Worm (Caenorhabditis elegans) whole organism, L4/young adult: ENCODE results near the gene nhr-255.

ENCODE experiments used
- W03F9.2 ChIP-seq: fragments of 150-350 bp; optimal IDR thresholded peaks from 2 replicates; lab custom pipeline; 2014; ENCODE audit warnings: missing biosample characterization, missing genetic modification characterization
- dao-5 ChIP-seq: sonication (generic microtip); optimal IDR thresholded peaks from 2 replicates; lab custom pipeline; 2016; ENCODE audit warnings: missing genotype, missing genetic modification characterization, moderate library complexity, missing compliant biosample characterization
- him-1 ChIP-seq: sonication (generic microtip); optimal IDR thresholded peaks from 2 replicates; lab custom pipeline; 2016; ENCODE audit warnings: missing genotype, missing genetic modification reagents, missing genetic modification characterization, missing compliant biosample characterization

DNA sequence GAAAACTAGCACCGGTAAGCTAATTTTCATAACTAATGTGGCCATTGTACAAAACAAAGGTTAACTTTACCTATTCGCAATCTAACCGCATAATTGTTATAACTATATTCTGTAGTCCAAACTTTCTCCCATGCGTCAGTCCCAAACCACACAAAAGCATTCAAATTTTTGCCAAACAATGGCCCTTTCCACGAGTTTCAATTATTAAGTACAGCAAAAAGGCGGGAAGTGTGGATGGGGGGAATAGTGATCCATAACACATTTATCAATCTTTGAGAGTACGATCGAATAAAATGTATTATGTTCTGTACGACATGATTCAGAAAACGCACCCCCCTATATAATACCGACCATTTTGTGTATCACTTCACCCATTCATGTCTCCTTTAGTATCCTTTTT lies 24.1 kb upstream of the nhr-255 start, which contains the start of gene ZK662.6:
- TF ChIP-seq W03F9.2 (no peak), him-1 (tag; lab: Kevin White, UChicago) (no peak), dao-5 (tag; lab: Kevin White, UChicago) (no peak)
